Fruit fly (Drosophila melanogaster) whole organism, larva: ENCODE data around the gene Sgs4.

Experiments used
- noc ChIP-seq: fragments of 200-800 bp; sonication (Bioruptor generic); optimal IDR thresholded peaks from 3 replicates; lab custom pipeline; 2019; ENCODE audit warnings: missing biosample characterization, mild to moderate bottlenecking, missing genetic modification characterization, moderate library complexity

Gene Sgs4

DNA sequence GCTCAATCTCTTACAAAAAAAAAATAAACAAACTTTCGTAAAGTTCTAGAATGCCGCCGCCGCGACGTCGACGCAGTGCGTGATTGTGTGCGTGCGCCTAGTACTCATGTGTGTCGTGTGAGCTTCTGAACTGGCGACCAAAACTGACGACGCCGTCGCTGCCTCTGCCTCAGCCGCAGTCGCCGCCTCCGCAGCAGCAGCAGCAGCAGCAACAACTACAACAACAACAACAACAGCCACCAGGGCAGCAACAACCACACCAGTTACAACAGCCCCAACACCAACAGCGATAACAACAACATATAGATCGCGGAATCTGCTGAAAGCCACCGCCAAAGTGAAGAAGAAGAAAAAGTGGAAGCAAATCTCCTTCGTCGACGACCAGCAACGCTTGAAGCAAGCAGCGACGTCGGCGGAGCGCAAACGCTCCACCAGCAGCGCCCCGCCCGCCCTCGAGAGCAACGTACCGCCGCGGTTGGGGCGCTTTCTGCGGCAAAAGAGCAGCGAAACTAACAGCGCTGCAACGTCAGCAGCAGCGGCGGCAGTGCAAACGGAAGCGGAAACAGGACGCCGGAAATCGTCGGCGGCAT is 41.3 kb downstream of the Sgs4 start:
- TF ChIP-seq noc: no peak

dm6 chrX:3294816-3295466 is 45.1 kb downstream of the Sgs4 start:
- peak; percentile 93 for TF ChIP-seq noc

- no peak for TF ChIP-seq noc
These were observed 45.6 kb downstream of the Sgs4 start for dm6 chrX:3295467-3295853.

- TF ChIP-seq noc: no peak
These were observed 46.1 kb downstream of the Sgs4 start for dm6 chrX:3296032-3296431.

- peak; percentile 78 for TF ChIP-seq noc
These were observed 47.8 kb downstream of the Sgs4 start for dm6 chrX:3297444-3298300.

DNA sequence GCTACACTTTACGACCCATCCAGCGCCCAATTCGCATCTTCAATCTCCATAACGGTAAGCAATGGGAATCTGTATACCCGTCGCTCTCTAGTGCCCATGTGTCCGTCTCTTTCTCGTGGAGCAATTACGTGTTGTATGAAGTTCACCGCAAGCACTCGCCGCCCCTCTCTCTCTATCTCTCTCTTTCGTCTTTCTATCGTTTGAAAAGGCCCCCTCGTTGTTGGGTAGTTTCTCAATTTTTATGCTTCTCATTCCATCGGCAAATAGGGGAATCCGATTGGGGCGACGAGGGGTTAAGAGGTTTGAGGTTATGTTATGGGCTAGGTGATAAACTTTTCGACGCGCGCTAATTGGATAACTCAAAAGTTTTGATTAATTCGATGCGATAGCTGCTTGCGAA is 49.0 kb downstream of the Sgs4 start:
- no peak for TF ChIP-seq noc
